Worm (Caenorhabditis elegans) whole organism, L1 larva: Measurements from ENCODE around the gene sru-48.

Experiments used
- C34B4.2 ChIP-seq: sonication (generic microtip); optimal IDR thresholded peaks from 2 replicates; lab custom pipeline; 2017; ENCODE audit warnings: mild to moderate bottlenecking, missing genetic modification characterization, missing compliant biosample characterization
- Y116A8C.19 ChIP-seq: sonication (generic microtip); optimal IDR thresholded peaks from 2 replicates; lab custom pipeline; 2016; ENCODE audit warnings: missing compliant biosample characterization, missing genetic modification characterization, borderline replicate concordance
- aha-1 ChIP-seq: fragments of 150-350 bp; optimal IDR thresholded peaks from 2 replicates; lab custom pipeline; 2014; ENCODE audit warnings: missing biosample characterization, missing genetic modification characterization
- ceh-63 ChIP-seq: fragments of 200-800 bp; sonication (Bioruptor generic); optimal IDR thresholded peaks from 2 replicates; lab custom pipeline; 2018; ENCODE audit warnings: mild to moderate bottlenecking, missing genetic modification characterization, missing compliant biosample characterization
- ceh-8 ChIP-seq: fragments of 200-800 bp; sonication (Bioruptor generic); optimal IDR thresholded peaks from 2 replicates; lab custom pipeline; 2018; ENCODE audit warnings: mild to moderate bottlenecking, missing genetic modification characterization, moderate library complexity, missing compliant biosample characterization
- ces-1 ChIP-seq: fragments of 150-350 bp; optimal IDR thresholded peaks from 2 replicates; lab custom pipeline; 2014; ENCODE audit warnings: missing biosample characterization, missing genetic modification reagents, missing genetic modification characterization
- dsc-1 ChIP-seq: sonication (generic microtip); optimal IDR thresholded peaks from 2 replicates; lab custom pipeline; 2016; ENCODE audit warnings: mild to moderate bottlenecking, missing genetic modification characterization, missing compliant biosample characterization
- efl-1 ChIP-seq, 4 experiments: fragments of 150-350 bp; optimal IDR thresholded peaks in 3 of 4; peaks in 1 of 4; 1 replicate in 1 of 4; 2 replicates in 3 of 4; lab custom pipeline; 2014; ENCODE audit warnings: missing biosample characterization in 2 of 4, missing genetic modification characterization in 2 of 4, missing genetic modification reagents in 2 of 4
- elt-2 ChIP-seq: sonication (generic microtip); optimal IDR thresholded peaks from 2 replicates; lab custom pipeline; 2016; ENCODE audit warnings: missing genetic modification characterization, mild to moderate bottlenecking, inconsistent platforms, missing compliant biosample characterization, missing genetic modification reagents
- elt-3 ChIP-seq, 6 experiments: fragments of 150-350 bp in 1 of 6; sonication (generic microtip); optimal IDR thresholded peaks; 2 replicates each; lab custom pipeline; 2017 to 2018; ENCODE audit warnings: missing biosample characterization in 6 of 6, missing genetic modification characterization in 6 of 6, inconsistent platforms in 1 of 6
- ets-5 ChIP-seq: fragments of 200-800 bp; sonication (Bioruptor generic); IDR thresholded peaks from 2 replicates; pipeline ENCODE4 v1.3.6; 2022; ENCODE audit warnings: missing genetic modification characterization, missing compliant biosample characterization
- fkh-10 ChIP-seq: sonication (generic microtip); optimal IDR thresholded peaks from 2 replicates; lab custom pipeline; 2017; ENCODE audit warnings: missing biosample characterization, missing genetic modification reagents, missing genetic modification characterization
- fkh-4 ChIP-seq: sonication (generic microtip); optimal IDR thresholded peaks from 2 replicates; lab custom pipeline; 2016; ENCODE audit warnings: missing compliant biosample characterization, missing genetic modification characterization, borderline replicate concordance
- fkh-8 ChIP-seq: sonication (generic microtip); optimal IDR thresholded peaks from 2 replicates; lab custom pipeline; 2016; ENCODE audit warnings: mild to moderate bottlenecking, missing genetic modification characterization, missing compliant biosample characterization
- fos-1 ChIP-seq: fragments of 150-350 bp; optimal IDR thresholded peaks from 2 replicates; lab custom pipeline; 2014; ENCODE audit warnings: missing biosample characterization, missing genetic modification characterization
- irx-1 ChIP-seq: sonication (generic microtip); optimal IDR thresholded peaks from 2 replicates; lab custom pipeline; 2016; ENCODE audit warnings: missing genetic modification characterization, missing compliant biosample characterization
- isw-1 ChIP-seq: fragments of 200-800 bp; sonication (Bioruptor generic); IDR thresholded peaks from 2 replicates; pipeline ENCODE4 v1.3.6; 2022; ENCODE audit warnings: missing genetic modification characterization, missing compliant biosample characterization
- lin-14 ChIP-seq: fragments of 200-800 bp; sonication (Bioruptor generic); optimal IDR thresholded peaks from 2 replicates; lab custom pipeline; 2018; ENCODE audit warnings: mild to moderate bottlenecking, missing genetic modification characterization, moderate library complexity, missing compliant biosample characterization
- lin-35 ChIP-seq, 2 experiments: fragments of 150-350 bp; optimal IDR thresholded peaks; 2 replicates each; lab custom pipeline; 2014; ENCODE audit warnings: missing biosample characterization in 2 of 2, missing genetic modification characterization in 2 of 2, missing genetic modification reagents in 2 of 2
- lsy-2 ChIP-seq, 2 experiments: fragments of 150-350 bp; optimal IDR thresholded peaks; 2 replicates each; lab custom pipeline; 2014; ENCODE audit warnings: missing biosample characterization in 2 of 2, missing genetic modification characterization in 2 of 2
- nhr-12 ChIP-seq: sonication (generic microtip); optimal IDR thresholded peaks from 2 replicates; lab custom pipeline; 2017; ENCODE audit warnings: missing biosample characterization, missing genetic modification characterization
- nhr-19 ChIP-seq: fragments of 200-800 bp; sonication (Bioruptor generic); conservative IDR thresholded peaks from 2 replicates; pipeline ENCODE4 v1.3.6; 2022; ENCODE audit warnings: missing genetic modification characterization, missing compliant biosample characterization
- nhr-71 ChIP-seq: sonication (generic microtip); optimal IDR thresholded peaks from 2 replicates; lab custom pipeline; 2016; ENCODE audit warnings: mild to moderate bottlenecking, missing genetic modification characterization, moderate library complexity, missing compliant biosample characterization
- nhr-76 ChIP-seq: sonication (generic microtip); optimal IDR thresholded peaks from 2 replicates; lab custom pipeline; 2017; ENCODE audit warnings: missing biosample characterization, missing genetic modification characterization
- nhr-90 ChIP-seq: sonication (generic microtip); optimal IDR thresholded peaks from 2 replicates; lab custom pipeline; 2016; ENCODE audit warnings: mild to moderate bottlenecking, missing genetic modification characterization, missing compliant biosample characterization; ENCODE audit not compliant: poor library complexity
- pag-3 ChIP-seq: sonication (generic microtip); optimal IDR thresholded peaks from 2 replicates; lab custom pipeline; 2017; ENCODE audit warnings: missing genetic modification characterization, mild to moderate bottlenecking, missing compliant biosample characterization, antibody characterized with exemption, borderline replicate concordance; ENCODE audit not compliant: insufficient read depth
- pax-3 ChIP-seq: fragments of 200-800 bp; sonication (Bioruptor generic); optimal IDR thresholded peaks from 2 replicates; lab custom pipeline; 2018; ENCODE audit warnings: mild to moderate bottlenecking, missing genetic modification characterization, moderate library complexity, missing compliant biosample characterization
- rnt-1 ChIP-seq: sonication (generic microtip); optimal IDR thresholded peaks from 2 replicates; lab custom pipeline; 2016; ENCODE audit warnings: mild to moderate bottlenecking, missing genetic modification characterization, moderate library complexity, missing compliant biosample characterization
- snu-23 ChIP-seq: sonication (generic microtip); optimal IDR thresholded peaks from 2 replicates; lab custom pipeline; 2016; ENCODE audit warnings: missing genetic modification characterization, missing compliant biosample characterization
- sup-37 ChIP-seq: fragments of 200-800 bp; sonication (Bioruptor generic); optimal IDR thresholded peaks from 2 replicates; lab custom pipeline; 2018; ENCODE audit warnings: mild to moderate bottlenecking, missing genetic modification characterization, missing compliant biosample characterization
- swsn-7 ChIP-seq: sonication (generic microtip); optimal IDR thresholded peaks from 2 replicates; lab custom pipeline; 2016; ENCODE audit warnings: missing genetic modification characterization, missing compliant biosample characterization
- unc-30 ChIP-seq: sonication (generic microtip); optimal IDR thresholded peaks from 2 replicates; lab custom pipeline; 2017; ENCODE audit warnings: missing biosample characterization, missing genetic modification characterization
- unc-98 ChIP-seq: fragments of 200-800 bp; sonication (Bioruptor generic); IDR thresholded peaks from 2 replicates; pipeline ENCODE4 v1.3.6; 2022; ENCODE audit warnings: missing genetic modification characterization, missing compliant biosample characterization
- vab-15 ChIP-seq: sonication (generic microtip); optimal IDR thresholded peaks from 2 replicates; lab custom pipeline; 2017; ENCODE audit warnings: missing genotype, mild to moderate bottlenecking, missing genetic modification characterization, missing compliant biosample characterization

The sru-48 gene

DNA sequence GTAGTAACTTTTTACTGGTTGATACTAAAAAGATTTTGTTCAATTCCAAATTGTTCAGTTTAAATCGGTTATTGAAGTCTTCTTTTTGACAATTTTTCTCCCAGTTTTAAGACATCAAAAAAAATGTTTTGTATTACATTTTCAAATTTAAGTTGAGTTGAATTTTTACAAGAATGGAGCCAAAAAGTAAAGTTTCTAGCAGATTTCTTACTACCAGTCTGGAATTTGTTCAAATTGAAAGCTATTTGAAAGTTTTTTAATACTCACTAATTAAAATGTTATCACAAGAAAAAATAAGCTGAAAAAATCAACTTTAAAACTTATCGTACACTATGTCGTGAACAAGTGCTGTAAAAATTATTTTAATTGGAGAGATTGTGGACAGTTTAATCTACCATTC is 10.1 kb downstream of the sru-48 start:
- TF ChIP-seq nhr-71 (tag; lab: Kevin White, UChicago): no peak
- no peak for TF ChIP-seq vab-15 (tag; lab: Kevin White, UChicago)
- TF ChIP-seq ceh-8 (GFP tag; lab: Kevin White, UChicago): no peak
- no peak for TF ChIP-seq elt-2 (tag; lab: Kevin White, UChicago)
- no peak for TF ChIP-seq unc-30
- TF ChIP-seq ets-5 (GFP tag; lab: Robert Waterston, UW): no peak
- no peak for TF ChIP-seq swsn-7 (tag; lab: Kevin White, UChicago)
- no peak for TF ChIP-seq nhr-90 (tag; lab: Kevin White, UChicago)

DNA sequence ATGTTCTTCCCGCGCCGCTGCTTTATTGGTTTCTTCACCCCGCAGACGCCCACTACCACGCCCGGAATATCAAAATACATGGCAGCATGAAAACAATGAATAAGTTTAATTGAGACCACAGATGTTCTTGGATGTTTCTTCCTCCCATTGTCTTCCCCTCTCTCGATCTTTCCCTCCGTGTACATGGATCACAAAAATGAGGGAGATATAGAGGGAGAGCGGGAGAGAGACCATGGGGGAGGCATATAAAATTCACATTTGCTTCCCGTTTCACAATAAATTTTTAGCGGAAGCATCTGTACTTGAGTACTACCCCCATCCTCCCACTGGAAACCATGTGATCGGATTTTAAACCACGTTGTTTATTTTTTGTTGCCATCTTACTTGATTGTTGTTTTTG is 13.4 kb downstream of the sru-48 start:
- TF ChIP-seq fkh-4 (tag; lab: Kevin White, UChicago) (peak; percentile 64), lsy-2 (tag; optimal IDR thresholded peaks at IDR 0.05; lab: Kevin White, UChicago) (no peak), dsc-1 (tag; lab: Kevin White, UChicago) (peak; percentile 94), Y116A8C.19 (tag; lab: Kevin White, UChicago) (no peak), pax-3 (tag; lab: Kevin White, UChicago) (no peak), lin-14 (GFP tag; lab: Kevin White, UChicago) (peak; percentile 18), efl-1 (optimal IDR thresholded peaks at IDR 0.05; lab: Kevin White, UChicago) (no peak), efl-1 (GFP tag; optimal IDR thresholded peaks at IDR 0.05 in 1 of 2; lab: Kevin White, UChicago) (peak in 1 of 2 experiments; percentile 18), fos-1 (tag; lab: Kevin White, UChicago) (no peak)

DNA sequence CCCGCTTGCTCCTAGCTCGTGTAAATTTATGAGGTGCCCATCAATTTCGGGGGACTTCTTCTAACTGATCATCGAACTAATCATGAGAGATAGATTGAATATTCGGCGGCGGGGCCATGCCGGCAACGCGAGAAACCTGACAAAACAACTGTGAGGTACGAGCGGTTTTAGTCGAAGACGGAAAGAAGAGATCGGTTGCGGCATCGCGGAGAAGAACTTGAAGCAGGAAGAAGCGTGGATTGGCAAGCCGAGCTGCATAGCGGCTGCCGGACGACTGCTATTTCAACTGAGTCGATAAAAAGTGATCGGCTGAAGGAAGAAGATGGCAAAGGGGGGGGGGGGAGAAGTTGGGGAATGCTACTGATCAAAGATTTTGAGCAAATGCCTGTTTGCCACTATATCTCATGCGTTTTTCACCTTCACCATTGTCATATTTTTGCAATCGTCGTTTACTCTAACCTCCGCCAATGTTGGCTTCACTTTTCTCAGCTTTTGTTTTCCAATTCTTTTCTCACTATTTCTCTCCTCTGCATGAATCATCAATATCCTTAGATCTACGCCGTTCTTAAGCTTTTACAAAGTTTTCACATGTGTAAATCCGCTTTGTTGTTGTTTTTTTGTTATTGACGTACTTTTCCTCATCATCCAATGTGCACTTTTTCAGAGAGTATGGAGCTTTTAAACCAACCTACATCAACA is 15.6 kb downstream of the sru-48 start, which contains the start of gene pqn-62:
Gene pqn-62, plus strand, starts transcription at position 649 of the 699 bp plus-strand sequence.
- TF ChIP-seq ceh-63 (GFP tag; lab: Kevin White, UChicago): no peak
- TF ChIP-seq rnt-1: no peak
- no peak for TF ChIP-seq Y116A8C.19 (tag; lab: Kevin White, UChicago)
- peak; percentile 43 for TF ChIP-seq nhr-71 (tag; lab: Kevin White, UChicago)
- TF ChIP-seq isw-1 (GFP tag; lab: Robert Waterston, UW): no peak
- TF ChIP-seq nhr-90 (tag; lab: Kevin White, UChicago): no peak
- no peak for TF ChIP-seq aha-1 (tag; lab: Kevin White, UChicago)
- TF ChIP-seq pag-3 (tag; lab: Kevin White, UChicago): peak; percentile 65
- peak; percentile 59 for TF ChIP-seq lin-14 (GFP tag; lab: Kevin White, UChicago)
- TF ChIP-seq ces-1: no peak
- TF ChIP-seq fkh-10: no peak

DNA sequence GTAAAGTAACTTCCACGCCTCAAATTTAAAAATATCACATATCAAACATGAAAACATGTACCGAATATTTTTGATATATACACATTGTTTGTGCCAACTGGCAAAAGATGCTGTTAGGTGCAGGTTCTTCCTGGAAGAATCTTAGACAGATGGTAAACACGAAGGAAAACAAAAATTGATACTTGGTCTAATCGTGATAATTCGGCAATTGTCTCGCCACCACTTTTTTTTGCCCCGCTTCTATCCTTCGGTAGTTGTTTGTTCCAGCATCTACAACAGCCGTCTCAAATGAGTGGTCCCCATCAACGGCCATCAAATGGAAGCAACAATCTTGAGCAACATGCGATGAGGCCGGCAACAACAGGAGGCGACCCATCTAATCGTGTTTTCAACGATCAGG is 17.5 kb downstream of the sru-48 start:
- TF ChIP-seq rnt-1: peak; percentile 22
- TF ChIP-seq elt-3 (tag; optimal IDR thresholded peaks at IDR 0.05; lab: Kevin White, UChicago): no peak
- no peak for TF ChIP-seq irx-1 (tag; lab: Kevin White, UChicago)
- peak; percentile 28 for TF ChIP-seq nhr-71 (tag; lab: Kevin White, UChicago)
- no peak for TF ChIP-seq sup-37 (GFP tag; lab: Kevin White, UChicago)
- no peak for TF ChIP-seq lin-35 (GFP tag; optimal IDR thresholded peaks at IDR 0.05; lab: Kevin White, UChicago)
- TF ChIP-seq lin-14 (GFP tag; lab: Kevin White, UChicago): peak; percentile 43
- TF ChIP-seq fkh-8 (tag; lab: Kevin White, UChicago): no peak
- TF ChIP-seq fos-1 (tag; lab: Kevin White, UChicago): no peak
- no peak for TF ChIP-seq unc-98 (GFP tag; lab: Robert Waterston, UW)
- TF ChIP-seq nhr-76 (tag; lab: Kevin White, UChicago): no peak
- TF ChIP-seq C34B4.2 (tag; lab: Kevin White, UChicago): no peak
- TF ChIP-seq snu-23 (GFP tag; lab: Kevin White, UChicago): no peak
- TF ChIP-seq nhr-19 (GFP tag; lab: Robert Waterston, UW): 0 out of 2 replicates have a peak, but pooled peaks have one; percentile 7
- TF ChIP-seq nhr-12: no peak
